Fruit fly (Drosophila melanogaster): ENCODE results near the gene Ptpa.

The Ptpa gene

DNA sequence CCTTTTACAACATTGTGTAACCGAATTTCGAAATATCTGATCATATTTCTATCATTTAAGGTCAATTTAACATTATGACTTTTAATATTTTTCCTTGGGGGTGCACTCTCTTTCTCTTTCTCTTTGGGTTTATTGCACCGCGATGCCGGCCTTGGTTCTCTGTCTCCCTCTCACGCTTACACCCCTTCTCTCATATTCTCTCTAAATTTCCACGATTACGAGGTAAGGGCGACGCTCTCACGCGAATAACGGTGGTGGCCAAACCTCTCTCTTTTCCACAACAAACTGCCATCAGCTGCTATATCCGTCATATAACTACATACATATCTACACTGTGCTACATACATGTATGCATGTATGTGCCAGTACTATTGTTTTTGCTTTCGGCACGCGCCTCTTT is 49.1 kb downstream of the Ptpa start:
- TF ChIP-seq ttk (GFP tag; IDR thresholded peaks at IDR 0.05) (peak; percentile 26; the same call in 1 of the 2 replicates), stc (GFP tag; IDR thresholded peaks at IDR 0.05) (no peak), seq (GFP tag; IDR thresholded peaks at IDR 0.05) (peak; percentile 71; the same call in 1 of the 2 replicates), sens (GFP tag) (peak; percentile 12), ewg (GFP tag; optimal IDR thresholded peaks at IDR 0.05) (no peak), nerfin-1 (tag; optimal IDR thresholded peaks at IDR 0.05) (peak; percentile 30), CG3163 (GFP tag; optimal IDR thresholded peaks at IDR 0.05) (peak; percentile 80), Trl (optimal IDR thresholded peaks at IDR 0.05) (peak; percentile 75 to 77), Trl (GFP tag; optimal IDR thresholded peaks at IDR 0.05) (no peak), cg (GFP tag; optimal IDR thresholded peaks at IDR 0.05) (peak; percentile 29), pnt (GFP tag; optimal IDR thresholded peaks at IDR 0.05) (no peak)

DNA sequence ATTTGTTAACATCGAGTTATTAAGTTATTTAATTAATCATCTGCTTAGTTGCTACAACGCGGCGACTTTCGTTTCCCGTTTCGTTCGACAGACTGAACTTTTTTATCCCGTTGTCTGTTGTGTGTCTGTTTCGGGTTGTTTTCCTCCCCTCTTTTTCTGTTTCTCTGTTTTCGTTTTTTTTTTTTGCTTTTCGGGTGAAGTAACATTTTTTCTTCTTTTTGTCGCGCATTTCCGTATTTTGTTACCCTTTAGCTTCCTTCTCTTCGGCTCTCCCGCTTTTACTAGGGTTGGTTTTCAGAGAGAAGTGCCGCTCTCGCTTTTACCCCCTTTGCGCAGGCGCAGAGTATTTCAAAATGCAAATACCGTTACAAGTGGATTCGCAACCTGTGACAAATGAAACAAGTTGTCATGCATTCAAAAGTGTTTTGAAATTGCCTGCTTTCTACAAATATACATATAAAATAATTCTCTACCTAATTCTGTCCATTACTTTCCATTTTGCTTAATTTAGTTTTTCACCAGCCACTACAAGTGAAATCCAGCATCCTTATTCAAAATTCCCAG is 49.9 kb downstream of the Ptpa start, which contains the start of gene Pgant2:
Gene Pgant2 (minus strand): TSS at position 51 of the 564 bp plus-strand sequence.
- TF ChIP-seq NFAT (GFP tag; IDR thresholded peaks at IDR 0.05) (no peak), seq (GFP tag; IDR thresholded peaks at IDR 0.05) (peak; percentile 77), Ets65A (GFP tag) (peak; percentile 31), toy (GFP tag; IDR thresholded peaks at IDR 0.05) (no peak), zen2 (GFP tag; IDR thresholded peaks at IDR 0.05; ENCODE audit: partially characterized antibody) (0 out of 3 replicates have a peak, but pooled peaks have one; percentile 16), sqz (GFP tag; optimal IDR thresholded peaks at IDR 0.05) (peak; percentile 85), gsb-n (tag; optimal IDR thresholded peaks at IDR 0.05) (no peak), CoRest (tag; optimal IDR thresholded peaks at IDR 0.05) (no peak), pita (GFP tag; optimal IDR thresholded peaks at IDR 0.05) (no peak), CG3995 (GFP tag; optimal IDR thresholded peaks at IDR 0.05) (peak; percentile 79), CG17359 (tag; optimal IDR thresholded peaks at IDR 0.05) (no peak), Jarid2 (GFP tag; optimal IDR thresholded peaks at IDR 0.05) (no peak), amos (GFP tag; IDR thresholded peaks at IDR 0.05; ENCODE audit: partially characterized antibody) (no peak), CG16813 (GFP tag; IDR thresholded peaks at IDR 0.05; ENCODE audit: partially characterized antibody) (no peak), Trl (optimal IDR thresholded peaks at IDR 0.05) (peak; percentile 43), Trl (GFP tag; optimal IDR thresholded peaks at IDR 0.05) (no peak), H15 (GFP tag; IDR thresholded peaks at IDR 0.05) (no peak), CG5245 (GFP tag; optimal IDR thresholded peaks at IDR 0.05) (no peak), CG32772 (GFP tag; IDR thresholded peaks at IDR 0.05) (peak; percentile 30; the same call in 1 of the 2 replicates), CHES-1-like (GFP tag; optimal IDR thresholded peaks at IDR 0.05) (no peak), Hand (GFP tag; optimal IDR thresholded peaks at IDR 0.05) (no peak), ftz-f1 (GFP tag; optimal IDR thresholded peaks at IDR 0.05) (no peak), nerfin-1 (tag; optimal IDR thresholded peaks at IDR 0.05) (peak; percentile 95), CG30020 (tag; optimal IDR thresholded peaks at IDR 0.05) (no peak), trh (GFP tag; optimal IDR thresholded peaks at IDR 0.05) (no peak), vvl (GFP tag; IDR thresholded peaks at IDR 0.05) (0 out of 2 replicates have a peak, but pooled peaks have one; percentile 9), Chrac-16 (GFP tag; optimal IDR thresholded peaks at IDR 0.05) (no peak), ci (GFP tag; IDR thresholded peaks at IDR 0.05) (no peak), CG1603 (tag; optimal IDR thresholded peaks at IDR 0.05) (no peak), Hr78 (GFP tag; optimal IDR thresholded peaks at IDR 0.05) (no peak), unpg (GFP tag; optimal IDR thresholded peaks at IDR 0.05) (no peak), Mrtf (GFP tag; IDR thresholded peaks at IDR 0.05) (no peak), Atf3 (GFP tag; optimal IDR thresholded peaks at IDR 0.05) (no peak), HLH54F (GFP tag; optimal IDR thresholded peaks at IDR 0.05) (no peak), ewg (GFP tag; optimal IDR thresholded peaks at IDR 0.05) (peak; percentile 90), CG14050 (GFP tag; IDR thresholded peaks at IDR 0.05) (no peak), ham (GFP tag; IDR thresholded peaks at IDR 0.05) (no peak), CG7839 (tag; optimal IDR thresholded peaks at IDR 0.05) (no peak), CG5180 (GFP tag; optimal IDR thresholded peaks at IDR 0.05) (no peak)
